Fruit fly (Drosophila melanogaster): ENCODE measurements around the gene Ucp4C.
A peak's percentile ranks its signal among the peaks of the same experiment; 100 is the strongest.

Ucp4C gene

DNA sequence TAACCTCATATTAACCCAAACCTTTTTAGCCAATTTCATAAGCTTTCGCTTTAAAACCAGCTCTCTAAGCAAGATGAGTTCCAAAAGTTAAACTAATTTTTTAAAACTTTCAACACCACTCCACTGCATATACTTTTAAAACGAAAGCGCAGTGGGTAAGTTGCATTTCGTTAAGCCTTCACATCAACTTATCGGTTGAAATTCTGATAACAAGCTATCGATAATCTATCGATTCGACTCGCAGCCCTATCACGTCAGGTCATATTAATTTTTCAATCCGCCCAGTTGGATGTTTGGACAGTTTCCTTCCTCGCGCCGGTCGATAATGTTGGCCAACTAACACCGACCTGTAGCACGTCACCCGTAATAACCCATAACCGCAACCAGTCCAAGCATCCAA lies 17.7 kb downstream of the Ucp4C start, which contains the start of gene ifc (continued):
- TF ChIP-seq CG16863 (GFP tag; optimal IDR thresholded peaks at IDR 0.05) (peak; percentile 25), CG17802 (tag; optimal IDR thresholded peaks at IDR 0.05) (peak; percentile 95), cad (GFP tag; optimal IDR thresholded peaks at IDR 0.05) (no peak), CG2712 (tag; optimal IDR thresholded peaks at IDR 0.05) (peak; percentile 76), dmrt99B (tag; optimal IDR thresholded peaks at IDR 0.05) (no peak), CG1832 (GFP tag; optimal IDR thresholded peaks at IDR 0.05) (no peak), CG3163 (GFP tag; optimal IDR thresholded peaks at IDR 0.05) (peak; percentile 51), slou (GFP tag; optimal IDR thresholded peaks at IDR 0.05) (peak; percentile 22), klu (GFP tag; IDR thresholded peaks at IDR 0.05) (no peak), sug (tag; optimal IDR thresholded peaks at IDR 0.05) (peak; percentile 60), trem (tag; optimal IDR thresholded peaks at IDR 0.05) (peak; percentile 86), CG8924 (tag; optimal IDR thresholded peaks at IDR 0.05) (peak; percentile 61), YL-1 (GFP tag; optimal IDR thresholded peaks at IDR 0.05) (peak; percentile 69), otp (GFP tag; IDR thresholded peaks at IDR 0.05) (no peak), Rfx (GFP tag; IDR thresholded peaks at IDR 0.05) (no peak), CG15514 (GFP tag; optimal IDR thresholded peaks at IDR 0.05) (peak; percentile 85), run (tag; optimal IDR thresholded peaks at IDR 0.05) (peak; percentile 22), CG12659 (GFP tag; optimal IDR thresholded peaks at IDR 0.05) (peak; percentile 86), bowl (GFP tag; IDR thresholded peaks at IDR 0.05) (no peak), CG13424 (tag; optimal IDR thresholded peaks at IDR 0.05) (peak; percentile 60), fd102C (GFP tag; optimal IDR thresholded peaks at IDR 0.05) (no peak), CG8089 (GFP tag; optimal IDR thresholded peaks at IDR 0.05) (peak; percentile 53), usp (GFP tag; optimal IDR thresholded peaks at IDR 0.05) (no peak), hbn (GFP tag; IDR thresholded peaks at IDR 0.05; ENCODE audit: partially characterized antibody) (no peak), tap (tag; optimal IDR thresholded peaks at IDR 0.05) (peak; percentile 38), Trl (optimal IDR thresholded peaks at IDR 0.05) (no peak), Trl (GFP tag; optimal IDR thresholded peaks at IDR 0.05) (peak; percentile 75), CG3281 (GFP tag; optimal IDR thresholded peaks at IDR 0.05) (peak; percentile 50), phol (tag; optimal IDR thresholded peaks at IDR 0.05) (peak; percentile 77), pfk (GFP tag; optimal IDR thresholded peaks at IDR 0.05) (peak; percentile 36), Antp (GFP tag; optimal IDR thresholded peaks at IDR 0.05) (peak; percentile 57), CG10209 (GFP tag; optimal IDR thresholded peaks at IDR 0.05) (peak; percentile 20), Dfd (GFP tag; optimal IDR thresholded peaks at IDR 0.05) (peak in 1 of 2 experiments; percentile 80), CG2120 (GFP tag; optimal IDR thresholded peaks at IDR 0.05) (peak; percentile 80), tna (GFP tag; IDR thresholded peaks at IDR 0.05; ENCODE audit: partially characterized antibody) (no peak), pzg (GFP tag; optimal IDR thresholded peaks at IDR 0.05) (peak; percentile 96), Gug (GFP tag; IDR thresholded peaks at IDR 0.05) (peak; percentile 51; the same call in 3 of the 4 replicates), Sin3A (optimal IDR thresholded peaks at IDR 0.05) (peak; percentile 39), pnt (GFP tag; optimal IDR thresholded peaks at IDR 0.05) (peak; percentile 41), pb (GFP tag; optimal IDR thresholded peaks at IDR 0.05) (peak; percentile 9), zfh1 (GFP tag; IDR thresholded peaks at IDR 0.05) (no peak), CG30403 (GFP tag; optimal IDR thresholded peaks at IDR 0.05) (peak; percentile 68), CG10979 (tag; optimal IDR thresholded peaks at IDR 0.05) (peak; percentile 36), gcm2 (GFP tag; optimal IDR thresholded peaks at IDR 0.05) (no peak), CG10543 (GFP tag; optimal IDR thresholded peaks at IDR 0.05) (peak; percentile 32), CG1529 (GFP tag; optimal IDR thresholded peaks at IDR 0.05) (no peak), wek (GFP tag; optimal IDR thresholded peaks at IDR 0.05) (peak; percentile 30), da (GFP tag; optimal IDR thresholded peaks at IDR 0.05) (no peak), CG13624 (GFP tag; optimal IDR thresholded peaks at IDR 0.05) (peak; percentile 81), CG17186 (GFP tag; optimal IDR thresholded peaks at IDR 0.05) (peak; percentile 66), E2f2 (GFP tag; IDR thresholded peaks at IDR 0.05) (no peak), Nf-YC (tag; optimal IDR thresholded peaks at IDR 0.05) (peak; percentile 56)
